Worm (Caenorhabditis elegans) whole organism, midembryonic: ENCODE data around the gene T05G5.1.

Experiments
- cog-1 ChIP-seq: sonication (generic microtip); optimal IDR thresholded peaks from 2 replicates; lab custom pipeline; 2016; ENCODE audit warnings: missing genetic modification characterization, missing compliant biosample characterization
- flt-1 ChIP-seq: fragments of 200-800 bp; sonication (Bioruptor generic); IDR thresholded peaks from 2 replicates; pipeline ENCODE4 v1.3.6; 2022; ENCODE audit warnings: missing genetic modification characterization, missing compliant biosample characterization
- klf-2 ChIP-seq: fragments of 200-800 bp; sonication (Bioruptor generic); conservative IDR thresholded peaks from 2 replicates; pipeline ENCODE4 v1.3.6; 2022; ENCODE audit warnings: missing genetic modification reagents, missing genetic modification characterization, missing compliant biosample characterization
- med-1 ChIP-seq: sonication (generic microtip); optimal IDR thresholded peaks from 2 replicates; lab custom pipeline; 2017; ENCODE audit warnings: missing genetic modification characterization, mild to moderate bottlenecking, missing compliant biosample characterization, antibody characterized with exemption, missing genetic modification reagents; ENCODE audit not compliant: insufficient read depth
- tab-1 ChIP-seq: fragments of 200-800 bp; sonication (Bioruptor generic); IDR thresholded peaks from 2 replicates; pipeline ENCODE4 v1.3.6; 2022; ENCODE audit warnings: missing genetic modification characterization, missing compliant biosample characterization
- ztf-23 ChIP-seq: fragments of 200-800 bp; sonication (Bioruptor generic); IDR thresholded peaks from 2 replicates; pipeline ENCODE4 v1.3.6; 2022; ENCODE audit warnings: missing genetic modification reagents, missing genetic modification characterization, missing compliant biosample characterization
- ztf-29 ChIP-seq: fragments of 200-800 bp; sonication (Bioruptor generic); IDR thresholded peaks from 2 replicates; pipeline ENCODE4 v1.3.6; 2022; ENCODE audit warnings: missing genetic modification reagents, missing genetic modification characterization, missing compliant biosample characterization

DNA sequence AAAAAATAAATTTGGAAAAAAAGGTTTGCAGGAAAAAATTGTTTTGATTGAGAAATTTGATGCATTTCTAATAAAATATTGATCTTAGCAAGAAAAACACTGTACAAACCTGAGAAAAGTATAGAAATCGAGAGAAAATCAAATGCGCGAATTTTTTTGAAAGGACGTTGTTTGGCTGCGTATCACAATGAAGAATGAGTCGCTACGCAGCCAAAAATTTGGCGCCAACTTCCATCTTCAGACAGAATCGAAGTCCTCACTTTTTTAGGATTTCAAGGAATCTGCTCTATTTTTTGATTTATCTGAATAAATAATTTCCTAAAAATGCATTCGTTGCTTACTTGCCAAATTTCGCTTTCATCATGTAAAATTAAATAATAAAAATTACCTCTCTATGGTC is 3.5 kb upstream of the T05G5.1 start:
- TF ChIP-seq klf-2 (GFP tag; lab: Robert Waterston, UW) (no peak), tab-1 (GFP tag; lab: Robert Waterston, UW) (no peak), ztf-29 (no peak), cog-1 (tag; lab: Kevin White, UChicago) (no peak), ztf-23 (GFP tag; lab: Robert Waterston, UW) (no peak), flt-1 (no peak), med-1 (GFP tag; lab: Kevin White, UChicago) (no peak)
